Worm (Caenorhabditis elegans) whole organism, young adult: ENCODE results near the gene C24H11.1.

ENCODE experiments used
- B0035.1 ChIP-seq: sonication (generic microtip); optimal IDR thresholded peaks from 2 replicates; lab custom pipeline; 2016; ENCODE audit warnings: missing genetic modification characterization, mild to moderate bottlenecking, missing compliant biosample characterization, missing genotype, missing genetic modification reagents
- B0261.1 ChIP-seq: sonication (generic microtip); optimal IDR thresholded peaks from 2 replicates; lab custom pipeline; 2016; ENCODE audit warnings: mild to moderate bottlenecking, missing genetic modification characterization, moderate library complexity, missing compliant biosample characterization
- F33H1.4 ChIP-seq: fragments of 200-800 bp; sonication (Bioruptor generic); IDR thresholded peaks from 2 replicates; pipeline ENCODE4 v1.3.6; 2022; ENCODE audit warnings: missing genetic modification reagents, missing genetic modification characterization, missing compliant biosample characterization
- F39B2.1 ChIP-seq: fragments of 200-800 bp; sonication (Bioruptor generic); IDR thresholded peaks from 2 replicates; pipeline ENCODE4 v1.3.6; 2022; ENCODE audit warnings: missing genetic modification reagents, missing genetic modification characterization, missing compliant biosample characterization
- F49E8.2 ChIP-seq: sonication (generic microtip); optimal IDR thresholded peaks from 3 replicates; lab custom pipeline; 2017; ENCODE audit warnings: missing genetic modification characterization, mild to moderate bottlenecking, missing compliant biosample characterization, antibody characterized with exemption, moderate library complexity; ENCODE audit not compliant: insufficient read depth
- F52B5.7 ChIP-seq: sonication (generic microtip); optimal IDR thresholded peaks from 2 replicates; lab custom pipeline; 2016; ENCODE audit warnings: mild to moderate bottlenecking, missing genetic modification characterization, missing compliant biosample characterization
- F55B11.4 ChIP-seq: sonication (generic microtip); optimal IDR thresholded peaks from 2 replicates; lab custom pipeline; 2016; ENCODE audit warnings: missing compliant biosample characterization, missing genetic modification characterization, borderline replicate concordance; ENCODE audit not compliant: insufficient read depth
- F57C9.4 ChIP-seq: sonication (generic microtip); optimal IDR thresholded peaks from 2 replicates; lab custom pipeline; 2017; ENCODE audit warnings: mild to moderate bottlenecking, missing genetic modification characterization, missing compliant biosample characterization
- K11D2.4 ChIP-seq: fragments of 200-800 bp; sonication (Bioruptor generic); IDR thresholded peaks from 2 replicates; pipeline ENCODE4 v1.3.6; 2022; ENCODE audit warnings: missing genetic modification reagents, missing genetic modification characterization, missing compliant biosample characterization
- T26A5.8 ChIP-seq: sonication (generic microtip); optimal IDR thresholded peaks from 2 replicates; lab custom pipeline; 2016; ENCODE audit warnings: missing genetic modification characterization, missing compliant biosample characterization
- Y53G8AR.9 ChIP-seq: fragments of 200-800 bp; sonication (Bioruptor generic); conservative IDR thresholded peaks from 2 replicates; pipeline ENCODE4 v1.3.6; 2022; ENCODE audit warnings: missing genetic modification reagents, missing genetic modification characterization, missing compliant biosample characterization
- Y67H2A.10 ChIP-seq: fragments of 200-800 bp; sonication (Bioruptor generic); conservative IDR thresholded peaks from 2 replicates; pipeline ENCODE4 v1.3.6; 2022; ENCODE audit warnings: missing genetic modification reagents, missing genetic modification characterization, missing compliant biosample characterization
- Y95B8A.8 ChIP-seq: fragments of 200-800 bp; sonication (Bioruptor generic); IDR thresholded peaks from 2 replicates; pipeline ENCODE4 v1.3.6; 2022; ENCODE audit warnings: missing genetic modification reagents, missing genetic modification characterization, missing compliant biosample characterization
- ZK185.1 ChIP-seq: sonication (generic microtip); optimal IDR thresholded peaks from 2 replicates; lab custom pipeline; 2016; ENCODE audit warnings: mild to moderate bottlenecking, missing genetic modification characterization, missing compliant biosample characterization; ENCODE audit not compliant: poor library complexity, severe bottlenecking
- aptf-2 ChIP-seq: fragments of 200-800 bp; sonication (Bioruptor generic); conservative IDR thresholded peaks from 2 replicates; pipeline ENCODE4 v1.3.6; 2022; ENCODE audit warnings: missing genetic modification reagents, missing genetic modification characterization, missing compliant biosample characterization
- aptf-3 ChIP-seq: fragments of 200-800 bp; sonication (Bioruptor generic); IDR thresholded peaks from 2 replicates; pipeline ENCODE4 v1.3.6; 2022; ENCODE audit warnings: missing genetic modification characterization, missing compliant biosample characterization
- attf-3 ChIP-seq: fragments of 200-800 bp; sonication (Bioruptor generic); conservative IDR thresholded peaks from 2 replicates; pipeline ENCODE4 v1.3.6; 2022; ENCODE audit warnings: missing genetic modification reagents, missing genetic modification characterization, missing compliant biosample characterization
- attf-6 ChIP-seq: fragments of 200-800 bp; sonication (Bioruptor generic); IDR thresholded peaks from 2 replicates; pipeline ENCODE4 v1.3.6; 2022; ENCODE audit warnings: missing genetic modification reagents, missing genetic modification characterization, missing compliant biosample characterization
- bed-2 ChIP-seq: fragments of 200-800 bp; sonication (Bioruptor generic); IDR thresholded peaks from 2 replicates; pipeline ENCODE4 v1.3.6; 2022; ENCODE audit warnings: missing genetic modification reagents, missing genetic modification characterization, missing compliant biosample characterization
- ceh-27 ChIP-seq: fragments of 200-800 bp; sonication (Bioruptor generic); optimal IDR thresholded peaks from 2 replicates; lab custom pipeline; 2018; ENCODE audit warnings: mild to moderate bottlenecking, missing genetic modification characterization, moderate library complexity, missing compliant biosample characterization
- ceh-91 ChIP-seq: fragments of 200-800 bp; sonication (Bioruptor generic); IDR thresholded peaks from 2 replicates; pipeline ENCODE4 v1.3.6; 2022; ENCODE audit warnings: missing genetic modification reagents, missing genetic modification characterization, missing compliant biosample characterization
- dpl-1 ChIP-seq: fragments of 150-350 bp; optimal IDR thresholded peaks from 2 replicates; lab custom pipeline; 2014; ENCODE audit warnings: missing biosample characterization, missing genetic modification reagents, missing genetic modification characterization
- efl-1 ChIP-seq: fragments of 150-350 bp; optimal IDR thresholded peaks from 2 replicates; lab custom pipeline; 2014; ENCODE audit warnings: missing biosample characterization, missing genetic modification reagents, missing genetic modification characterization
- egl-18 ChIP-seq: fragments of 200-800 bp; sonication (Bioruptor generic); IDR thresholded peaks from 2 replicates; pipeline ENCODE4 v1.3.6; 2022; ENCODE audit warnings: missing genetic modification reagents, missing genetic modification characterization, missing compliant biosample characterization
- egrh-3 ChIP-seq: fragments of 200-800 bp; sonication (Bioruptor generic); IDR thresholded peaks from 2 replicates; pipeline ENCODE4 v1.3.6; 2022; ENCODE audit warnings: missing genetic modification reagents, missing genetic modification characterization, missing compliant biosample characterization
- hmg-1.2 ChIP-seq: fragments of 200-800 bp; sonication (Bioruptor generic); IDR thresholded peaks from 2 replicates; pipeline ENCODE4 v1.3.6; 2022; ENCODE audit warnings: missing genetic modification reagents, missing genetic modification characterization, missing compliant biosample characterization
- lin-35 ChIP-seq, 3 experiments: fragments of 150-350 bp in 2 of 3; sonication (generic microtip) in 1 of 3; optimal IDR thresholded peaks; 2 replicates each; lab custom pipeline; 2014 to 2018; ENCODE audit warnings: missing biosample characterization in 3 of 3, missing genetic modification characterization in 3 of 3, missing genetic modification reagents in 3 of 3
- lsl-1 ChIP-seq: fragments of 200-800 bp; sonication (Bioruptor generic); optimal IDR thresholded peaks from 2 replicates; lab custom pipeline; 2018; ENCODE audit warnings: mild to moderate bottlenecking, missing genetic modification characterization, moderate library complexity, missing compliant biosample characterization
- lsy-27 ChIP-seq: sonication (generic microtip); optimal IDR thresholded peaks from 2 replicates; lab custom pipeline; 2017; ENCODE audit warnings: missing genetic modification characterization, mild to moderate bottlenecking, missing compliant biosample characterization, antibody characterized with exemption, missing genotype, borderline replicate concordance; ENCODE audit not compliant: insufficient read depth
- madf-3 ChIP-seq: fragments of 200-800 bp; sonication (Bioruptor generic); IDR thresholded peaks from 2 replicates; pipeline ENCODE4 v1.3.6; 2022; ENCODE audit warnings: missing genetic modification reagents, missing genetic modification characterization, missing compliant biosample characterization
- nfya-1 ChIP-seq: sonication (generic microtip); optimal IDR thresholded peaks from 2 replicates; lab custom pipeline; 2017; ENCODE audit warnings: antibody characterized with exemption, missing compliant biosample characterization, missing genetic modification characterization, borderline replicate concordance; ENCODE audit not compliant: insufficient read depth
- nfya-2 ChIP-seq: fragments of 200-800 bp; sonication (Bioruptor generic); IDR thresholded peaks from 2 replicates; pipeline ENCODE4 v1.3.6; 2022; ENCODE audit warnings: missing genetic modification reagents, missing genetic modification characterization, missing compliant biosample characterization
- nhr-179 ChIP-seq: sonication (generic microtip); optimal IDR thresholded peaks from 2 replicates; lab custom pipeline; 2016; ENCODE audit warnings: mild to moderate bottlenecking, missing genetic modification characterization, missing compliant biosample characterization
- nhr-80 ChIP-seq: sonication (generic microtip); optimal IDR thresholded peaks from 2 replicates; lab custom pipeline; 2016; ENCODE audit warnings: missing genetic modification characterization, missing compliant biosample characterization
- pbrm-1 ChIP-seq: fragments of 200-800 bp; sonication (Bioruptor generic); IDR thresholded peaks from 2 replicates; pipeline ENCODE4 v1.3.6; 2022; ENCODE audit warnings: missing genetic modification reagents, missing genetic modification characterization, missing compliant biosample characterization
- rcor-1 ChIP-seq: fragments of 200-800 bp; sonication (Bioruptor generic); IDR thresholded peaks from 2 replicates; pipeline ENCODE4 v1.3.6; 2022; ENCODE audit warnings: missing genetic modification reagents, missing genetic modification characterization, missing compliant biosample characterization
- sdz-38 ChIP-seq: sonication (generic microtip); optimal IDR thresholded peaks from 2 replicates; lab custom pipeline; 2016; ENCODE audit warnings: missing genotype, missing genetic modification characterization, missing compliant biosample characterization
- snpc-1.1 ChIP-seq: sonication (generic microtip); optimal IDR thresholded peaks from 2 replicates; lab custom pipeline; 2017; ENCODE audit warnings: missing genetic modification characterization, mild to moderate bottlenecking, missing compliant biosample characterization, antibody characterized with exemption, moderate library complexity, missing genotype, missing genetic modification reagents; ENCODE audit not compliant: insufficient read depth
- unc-62 ChIP-seq: fragments of 150-350 bp; optimal IDR thresholded peaks from 2 replicates; lab custom pipeline; 2014; ENCODE audit warnings: missing biosample characterization, missing genetic modification reagents, missing genetic modification characterization
- zfh-2 ChIP-seq: fragments of 200-800 bp; sonication (Bioruptor generic); conservative IDR thresholded peaks from 2 replicates; pipeline ENCODE4 v1.3.6; 2022; ENCODE audit warnings: missing genetic modification reagents, missing genetic modification characterization, missing compliant biosample characterization
- ztf-18 ChIP-seq: sonication (generic microtip); optimal IDR thresholded peaks from 2 replicates; lab custom pipeline; 2016; ENCODE audit warnings: missing genotype, mild to moderate bottlenecking, missing genetic modification characterization, missing compliant biosample characterization
- ztf-25 ChIP-seq: fragments of 200-800 bp; sonication (Bioruptor generic); IDR thresholded peaks from 2 replicates; pipeline ENCODE4 v1.3.6; 2022; ENCODE audit warnings: missing genetic modification reagents, missing genetic modification characterization, missing compliant biosample characterization
- ztf-26 ChIP-seq: sonication (generic microtip); optimal IDR thresholded peaks from 2 replicates; lab custom pipeline; 2017; ENCODE audit warnings: missing genetic modification characterization, missing compliant biosample characterization

The C24H11.1 gene

DNA sequence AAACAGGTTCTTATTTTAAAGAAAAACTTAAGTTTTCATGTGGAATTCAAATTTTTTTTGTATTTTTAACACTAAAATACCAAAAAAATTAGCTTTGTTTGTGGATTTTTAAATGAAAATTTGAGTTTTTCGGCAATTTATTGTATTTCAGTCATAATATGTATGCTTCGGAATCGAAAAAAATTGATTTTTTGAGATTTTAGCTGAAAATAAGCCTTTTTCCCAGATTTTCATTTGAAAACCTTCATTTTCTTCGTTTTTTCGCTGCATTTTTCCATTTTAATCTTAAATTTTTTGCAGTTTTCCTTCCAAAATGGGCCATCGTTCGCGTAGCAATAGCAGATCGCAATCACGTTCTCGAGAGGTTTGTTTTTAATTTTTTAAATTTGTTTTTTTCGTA, 38.6 kb downstream of the C24H11.1 start, which contains the start of gene rsp-8:
rsp-8 (plus strand) TSS at position 301 of the 400 bp plus-strand sequence.
- TF ChIP-seq ZK185.1 (tag; lab: Kevin White, UChicago) (no peak), K11D2.4 (GFP tag; lab: Robert Waterston, UW) (no peak), B0261.1 (tag; lab: Kevin White, UChicago) (no peak), Y95B8A.8 (GFP tag; lab: Robert Waterston, UW) (no peak), aptf-2 (GFP tag; lab: Robert Waterston, UW) (no peak), lsy-27 (tag; lab: Kevin White, UChicago) (no peak), efl-1 (GFP tag; lab: Kevin White, UChicago) (no peak), snpc-1.1 (tag; lab: Kevin White, UChicago) (no peak), attf-6 (GFP tag; lab: Robert Waterston, UW) (no peak), ceh-27 (no peak), nfya-2 (GFP tag; lab: Robert Waterston, UW) (no peak), Y53G8AR.9 (GFP tag; lab: Robert Waterston, UW) (no peak), aptf-3 (GFP tag; lab: Robert Waterston, UW) (no peak), F55B11.4 (tag; lab: Kevin White, UChicago) (no peak), egl-18 (GFP tag; lab: Robert Waterston, UW) (no peak), rcor-1 (GFP tag; lab: Robert Waterston, UW) (no peak), sdz-38 (tag; lab: Kevin White, UChicago) (no peak), T26A5.8 (no peak), unc-62 (GFP tag; lab: Kevin White, UChicago) (no peak), ceh-91 (GFP tag; lab: Robert Waterston, UW) (no peak)

DNA sequence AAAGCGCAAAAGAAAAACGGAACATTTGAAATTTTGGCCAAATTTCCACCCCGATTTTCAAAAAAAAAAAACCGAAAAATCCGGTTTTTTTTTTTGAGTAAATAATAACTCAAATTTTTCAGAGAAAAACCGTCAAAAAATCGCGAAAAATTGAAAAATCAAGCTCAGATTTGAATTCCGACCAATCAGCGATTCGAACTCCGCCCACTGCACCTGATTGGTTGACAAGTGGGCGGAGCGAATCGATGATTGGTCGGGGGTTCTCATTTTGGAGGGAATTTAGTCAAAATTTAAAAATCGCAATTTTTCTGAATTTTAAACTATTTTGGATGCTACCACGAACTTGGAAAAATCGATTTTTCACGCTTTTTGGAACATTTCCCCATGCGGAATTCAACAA, 41.6 kb downstream of the C24H11.1 start:
- TF ChIP-seq nfya-2 (GFP tag; lab: Robert Waterston, UW) (no peak), lin-35 (GFP tag; optimal IDR thresholded peaks at IDR 0.05; lab: Kevin White, UChicago) (no peak), F49E8.2 (tag; lab: Kevin White, UChicago) (no peak), ZK185.1 (tag; lab: Kevin White, UChicago) (no peak), pbrm-1 (GFP tag; lab: Robert Waterston, UW) (no peak), dpl-1 (GFP tag; lab: Kevin White, UChicago) (no peak), ztf-26 (no peak), bed-2 (GFP tag; lab: Robert Waterston, UW) (no peak), lsl-1 (GFP tag; lab: Kevin White, UChicago) (no peak), madf-3 (no peak), ztf-18 (tag; lab: Kevin White, UChicago) (no peak), lsy-27 (tag; lab: Kevin White, UChicago) (no peak), B0035.1 (no peak), F33H1.4 (no peak), F39B2.1 (no peak), Y53G8AR.9 (GFP tag; lab: Robert Waterston, UW) (no peak), ceh-91 (GFP tag; lab: Robert Waterston, UW) (no peak)

DNA sequence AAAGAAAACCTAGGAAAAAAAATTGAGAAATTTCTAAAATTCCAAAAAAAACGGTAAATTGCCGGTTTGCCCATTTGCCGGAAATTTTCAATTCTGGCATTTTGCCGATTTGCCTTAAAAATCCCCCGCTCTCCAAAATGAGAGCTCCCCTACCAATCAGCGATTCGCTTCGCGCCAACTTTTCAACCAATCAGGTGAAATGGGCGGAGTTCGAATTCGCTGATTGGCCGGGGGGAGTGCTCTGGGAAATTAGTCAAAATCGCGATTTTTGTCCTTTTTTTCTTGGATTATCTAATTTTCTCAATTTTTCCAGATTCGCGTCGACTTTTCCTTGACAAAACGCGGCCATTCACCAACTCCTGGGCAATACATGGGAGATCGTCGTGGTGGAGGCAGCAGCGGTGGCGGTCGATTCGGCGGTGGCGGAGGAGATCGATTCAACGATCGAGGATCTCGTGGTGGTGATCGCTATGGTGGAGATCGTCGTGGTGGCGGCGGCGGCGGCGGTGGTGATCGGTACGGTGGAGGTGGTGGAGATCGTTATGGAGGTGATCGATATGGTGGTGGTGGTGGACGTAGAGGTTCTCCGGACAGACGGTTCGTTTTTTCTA, 42.2 kb downstream of the C24H11.1 start:
- TF ChIP-seq lsy-27 (tag; lab: Kevin White, UChicago) (no peak), egrh-3 (peak; percentile 75; the same call in 1 of the 2 replicates), F52B5.7 (no peak), sdz-38 (tag; lab: Kevin White, UChicago) (no peak), nhr-80 (tag; lab: Kevin White, UChicago) (no peak), ztf-25 (no peak), attf-6 (GFP tag; lab: Robert Waterston, UW) (no peak), nhr-179 (tag; lab: Kevin White, UChicago) (no peak), Y67H2A.10 (GFP tag; lab: Robert Waterston, UW) (no peak), ceh-91 (GFP tag; lab: Robert Waterston, UW) (no peak), F39B2.1 (no peak), hmg-1.2 (GFP tag; lab: Robert Waterston, UW) (no peak), attf-3 (GFP tag; lab: Robert Waterston, UW) (no peak), F57C9.4 (tag; lab: Kevin White, UChicago) (no peak), zfh-2 (GFP tag; lab: Robert Waterston, UW) (peak; percentile 83), nfya-1 (tag; lab: Kevin White, UChicago) (no peak), rcor-1 (GFP tag; lab: Robert Waterston, UW) (peak; percentile 28; the same call in 1 of the 2 replicates)
